Fruit fly (Drosophila melanogaster) whole organism, embryonic: ENCODE measurements around the gene CG6928.

Experiments
- CG11398 ChIP-seq: fragments of 200-800 bp; sonication (Bioruptor generic); optimal IDR thresholded peaks from 2 replicates; lab custom pipeline; 2016; ENCODE audit warnings: missing biosample characterization, missing genetic modification characterization
- dpn ChIP-seq, 2 experiments: fragments of 200-800 bp; sonication (Bioruptor generic); optimal IDR thresholded peaks; 3 replicates each; lab custom pipeline; 2016; ENCODE audit warnings: missing biosample characterization in 2 of 2, missing genetic modification characterization in 2 of 2
- gsb ChIP-seq: fragments of 200-800 bp; sonication (Bioruptor generic); IDR thresholded peaks from 2 replicates; pipeline ENCODE4 v1.3.6; 2022; ENCODE audit warnings: missing biosample characterization, missing genetic modification characterization
- insv ChIP-seq, 2 experiments: fragments of 200-800 bp; sonication (Bioruptor generic); optimal IDR thresholded peaks; 3 replicates each; lab custom pipeline; 2016 to 2018; ENCODE audit warnings: missing biosample characterization in 2 of 2, missing genetic modification characterization in 2 of 2
- lola ChIP-seq, 3 experiments: fragments of >200 bp in 2 of 3; fragments of 200-800 bp in 1 of 3; sonication (Bioruptor generic) in 1 of 3; optimal IDR thresholded peaks; 2 replicates each; lab custom pipeline; 2017 to 2019; ENCODE audit warnings: missing biosample characterization in 3 of 3, missing genetic modification characterization in 3 of 3, mild to moderate bottlenecking in 1 of 3, moderate library complexity in 1 of 3

dm6 chr3L:11972879-11973278 lies 30.1 kb upstream of the CG6928 start, which contains the start of gene Muc68E:
- no peak for TF ChIP-seq lola (GFP tag; optimal IDR thresholded peaks at IDR 0.05; lab: Kevin White, UChicago)
- TF ChIP-seq insv (GFP tag; optimal IDR thresholded peaks at IDR 0.05; lab: Kevin White, UChicago), result no peak
- TF ChIP-seq CG11398 (GFP tag; lab: Kevin White, UChicago), result no peak
- no peak for TF ChIP-seq gsb
- TF ChIP-seq dpn (GFP tag; optimal IDR thresholded peaks at IDR 0.05; lab: Kevin White, UChicago), result no peak
